Fruit fly (Drosophila melanogaster) whole organism, embryonic: ENCODE measurements around the gene CG42866.

Source experiments
- BEAF-32 ChIP-seq: fragments of 200-800 bp; sonication (Bioruptor generic); optimal IDR thresholded peaks from 3 replicates; lab custom pipeline; 2017; ENCODE audit warnings: missing biosample characterization, missing genetic modification characterization, mild to moderate bottlenecking, moderate library complexity, missing genetic modification reagents
- CG10147 ChIP-seq: fragments of 200-800 bp; sonication (Bioruptor generic); optimal IDR thresholded peaks from 2 replicates; lab custom pipeline; 2019; ENCODE audit warnings: missing biosample characterization, mild to moderate bottlenecking, missing genetic modification characterization, moderate library complexity
- CG10431 ChIP-seq: fragments of 200-800 bp; sonication (Bioruptor generic); optimal IDR thresholded peaks from 3 replicates; lab custom pipeline; 2018; ENCODE audit warnings: missing biosample characterization, mild to moderate bottlenecking, missing genetic modification characterization
- CG11695 ChIP-seq: fragments of 200-800 bp; sonication (Bioruptor generic); IDR thresholded peaks from 3 replicates; pipeline ENCODE4 v1.3.6; 2022; ENCODE audit warnings: missing biosample characterization, missing genetic modification characterization
- CG12155 ChIP-seq: fragments of 200-800 bp; sonication (Bioruptor generic); optimal IDR thresholded peaks from 3 replicates; lab custom pipeline; 2016; ENCODE audit warnings: missing biosample characterization, missing genetic modification characterization
- CG13123 ChIP-seq: fragments of 200-800 bp; sonication (Bioruptor generic); optimal IDR thresholded peaks from 2 replicates; lab custom pipeline; 2016; ENCODE audit warnings: missing biosample characterization, missing genetic modification characterization
- CG13894 ChIP-seq: fragments of 200-800 bp; sonication (Bioruptor generic); optimal IDR thresholded peaks from 3 replicates; lab custom pipeline; 2018; ENCODE audit warnings: missing biosample characterization, mild to moderate bottlenecking, missing genetic modification characterization, moderate library complexity
- CG14050 ChIP-seq: fragments of 200-800 bp; sonication (Bioruptor generic); IDR thresholded peaks from 3 replicates; pipeline ENCODE4 v1.3.6; 2022; ENCODE audit warnings: missing biosample characterization, missing genetic modification characterization
- CG15269 ChIP-seq: fragments of 200-800 bp; sonication (Bioruptor generic); optimal IDR thresholded peaks from 2 replicates; lab custom pipeline; 2018; ENCODE audit warnings: missing biosample characterization, mild to moderate bottlenecking, missing genetic modification characterization, moderate library complexity
- CG16813 ChIP-seq: fragments of 200-800 bp; sonication (Bioruptor generic); IDR thresholded peaks from 3 replicates; pipeline ENCODE4 v1.3.6; 2022; ENCODE audit warnings: missing biosample characterization, missing genetic modification characterization; ENCODE audit not compliant: partially characterized antibody
- CG16815 ChIP-seq: fragments of 200-800 bp; sonication (Bioruptor generic); optimal IDR thresholded peaks from 3 replicates; lab custom pipeline; 2017; ENCODE audit warnings: missing biosample characterization, mild to moderate bottlenecking, missing genetic modification characterization
- CG17359 ChIP-seq: fragments of 200-800 bp; sonication (Bioruptor generic); optimal IDR thresholded peaks from 3 replicates; lab custom pipeline; 2018; ENCODE audit warnings: missing biosample characterization, mild to moderate bottlenecking, missing genetic modification characterization, moderate library complexity
- CG18262 ChIP-seq: fragments of 200-800 bp; optimal IDR thresholded peaks from 3 replicates; lab custom pipeline; 2019; ENCODE audit warnings: missing biosample characterization, mild to moderate bottlenecking, missing genetic modification characterization, moderate library complexity
- CG2678 ChIP-seq: fragments of 200-800 bp; sonication (Bioruptor generic); optimal IDR thresholded peaks from 3 replicates; lab custom pipeline; 2019; ENCODE audit warnings: missing biosample characterization, mild to moderate bottlenecking, missing genetic modification characterization, moderate library complexity
- CG32772 ChIP-seq: fragments of 200-800 bp; sonication (Bioruptor generic); IDR thresholded peaks from 2 replicates; pipeline ENCODE4 v1.3.6; 2022; ENCODE audit warnings: missing biosample characterization, missing genetic modification characterization
- CG33557 ChIP-seq: fragments of 200-800 bp; sonication (Bioruptor generic); optimal IDR thresholded peaks from 2 replicates; lab custom pipeline; 2019; ENCODE audit warnings: missing biosample characterization, mild to moderate bottlenecking, missing genetic modification characterization, moderate library complexity
- CG4424 ChIP-seq: fragments of 200-800 bp; sonication (Bioruptor generic); optimal IDR thresholded peaks from 3 replicates; lab custom pipeline; 2016; ENCODE audit warnings: missing biosample characterization, missing genetic modification characterization
- CG6791 ChIP-seq: fragments of 200-800 bp; sonication (Bioruptor generic); IDR thresholded peaks from 3 replicates; pipeline ENCODE4 v1.3.6; 2022; ENCODE audit warnings: missing biosample characterization, missing genetic modification characterization; ENCODE audit not compliant: partially characterized antibody
- CG8478 ChIP-seq: fragments of >200 bp; optimal IDR thresholded peaks from 2 replicates; lab custom pipeline; 2018
- CTCF ChIP-seq: fragments of 200-800 bp; sonication (Bioruptor generic); optimal IDR thresholded peaks from 2 replicates; lab custom pipeline; 2017; ENCODE audit warnings: missing biosample characterization, mild to moderate bottlenecking, missing genetic modification characterization, moderate library complexity
- Camta ChIP-seq: fragments of 200-800 bp; sonication (Bioruptor generic); optimal IDR thresholded peaks from 2 replicates; lab custom pipeline; 2016; ENCODE audit warnings: missing biosample characterization, missing genetic modification characterization
- D19A ChIP-seq: fragments of 200-800 bp; optimal IDR thresholded peaks from 3 replicates; lab custom pipeline; 2019; ENCODE audit warnings: missing biosample characterization, mild to moderate bottlenecking, missing genetic modification characterization, moderate library complexity
- Eip74EF ChIP-seq, 2 experiments: fragments of 200-800 bp in 1 of 2; fragments of >200 bp in 1 of 2; sonication (Bioruptor generic) in 1 of 2; optimal IDR thresholded peaks; 2 replicates each; lab custom pipeline; 2017 to 2019; ENCODE audit warnings: missing biosample characterization in 2 of 2, missing genetic modification characterization in 2 of 2, mild to moderate bottlenecking in 1 of 2, moderate library complexity in 1 of 2
- Ets65A ChIP-seq: fragments of 200-800 bp; sonication (Bioruptor generic); peaks from one replicate; lab custom pipeline; 2016; ENCODE audit warnings: missing biosample characterization, missing genetic modification characterization
- Hand ChIP-seq: fragments of 200-800 bp; sonication (Bioruptor generic); optimal IDR thresholded peaks from 2 replicates; lab custom pipeline; 2017; ENCODE audit warnings: mild to moderate bottlenecking, missing biosample characterization, missing genetic modification reagents, missing genetic modification characterization
- Hmr ChIP-seq: fragments of 200-800 bp; sonication (Bioruptor generic); optimal IDR thresholded peaks from 3 replicates; lab custom pipeline; 2017; ENCODE audit warnings: mild to moderate bottlenecking, missing biosample characterization, missing genetic modification reagents, missing genetic modification characterization
- Med ChIP-seq: fragments of 200-800 bp; sonication (Bioruptor generic); peaks from one replicate; lab custom pipeline; 2016; ENCODE audit warnings: missing biosample characterization, missing genetic modification characterization, mild to moderate bottlenecking, inconsistent platforms, moderate library complexity
- Meics ChIP-seq: fragments of 200-800 bp; sonication (Bioruptor generic); optimal IDR thresholded peaks from 2 replicates; lab custom pipeline; 2017; ENCODE audit warnings: missing biosample characterization, mild to moderate bottlenecking, missing genetic modification characterization
- Mrtf ChIP-seq: fragments of 200-800 bp; sonication (Bioruptor generic); IDR thresholded peaks from 3 replicates; pipeline ENCODE4 v1.3.6; 2022; ENCODE audit warnings: missing biosample characterization, missing genetic modification characterization
- Spps ChIP-seq: fragments of 200-800 bp; sonication (Bioruptor generic); optimal IDR thresholded peaks from 2 replicates; lab custom pipeline; 2018; ENCODE audit warnings: missing biosample characterization, mild to moderate bottlenecking, missing genetic modification characterization
- TFAM ChIP-seq: fragments of 200-800 bp; sonication (Bioruptor generic); optimal IDR thresholded peaks from 2 replicates; lab custom pipeline; 2017; ENCODE audit warnings: missing biosample characterization, missing genetic modification characterization, inconsistent platforms
- ac ChIP-seq: fragments of 200-800 bp; sonication (Bioruptor generic); optimal IDR thresholded peaks from 3 replicates; lab custom pipeline; 2017; ENCODE audit warnings: missing biosample characterization, mild to moderate bottlenecking, missing genetic modification characterization
- ci ChIP-seq: fragments of 200-800 bp; sonication (Bioruptor generic); IDR thresholded peaks from 3 replicates; pipeline ENCODE4 v1.3.6; 2022; ENCODE audit warnings: missing biosample characterization, missing genetic modification characterization
- crc ChIP-seq: fragments of 200-800 bp; sonication (Bioruptor generic); optimal IDR thresholded peaks from 2 replicates; lab custom pipeline; 2016; ENCODE audit warnings: missing biosample characterization, missing genetic modification characterization
- gcm ChIP-seq: fragments of 200-800 bp; sonication (Bioruptor generic); optimal IDR thresholded peaks from 2 replicates; lab custom pipeline; 2019; ENCODE audit warnings: missing biosample characterization, mild to moderate bottlenecking, missing genetic modification characterization, moderate library complexity
- gem ChIP-seq: fragments of 200-800 bp; sonication (Bioruptor generic); optimal IDR thresholded peaks from 2 replicates; lab custom pipeline; 2019; ENCODE audit warnings: missing biosample characterization, mild to moderate bottlenecking, missing genetic modification characterization, moderate library complexity
- gsb ChIP-seq: fragments of 200-800 bp; sonication (Bioruptor generic); IDR thresholded peaks from 2 replicates; pipeline ENCODE4 v1.3.6; 2022; ENCODE audit warnings: missing biosample characterization, missing genetic modification characterization
- gsb-n ChIP-seq: fragments of 200-800 bp; sonication (Bioruptor generic); optimal IDR thresholded peaks from 3 replicates; lab custom pipeline; 2018; ENCODE audit warnings: missing biosample characterization, mild to moderate bottlenecking, missing genetic modification characterization
- kah ChIP-seq: fragments of 200-800 bp; sonication (Bioruptor generic); optimal IDR thresholded peaks from 2 replicates; lab custom pipeline; 2018; ENCODE audit warnings: missing biosample characterization, mild to moderate bottlenecking, missing genetic modification characterization
- lab ChIP-seq: fragments of 200-800 bp; sonication (Bioruptor generic); optimal IDR thresholded peaks from 3 replicates; lab custom pipeline; 2017; ENCODE audit warnings: missing biosample characterization, missing genetic modification characterization, mild to moderate bottlenecking, moderate library complexity, missing genetic modification reagents
- mirr ChIP-seq: fragments of 200-800 bp; sonication (Bioruptor generic); optimal IDR thresholded peaks from 3 replicates; lab custom pipeline; 2018; ENCODE audit warnings: missing biosample characterization, mild to moderate bottlenecking, missing genetic modification characterization
- nom ChIP-seq: fragments of 200-800 bp; sonication (Bioruptor generic); optimal IDR thresholded peaks from 2 replicates; lab custom pipeline; 2017; ENCODE audit warnings: missing biosample characterization, missing genetic modification characterization, mild to moderate bottlenecking, moderate library complexity, missing genetic modification reagents
- sens ChIP-seq: fragments of 200-800 bp; sonication (Bioruptor generic); peaks from one replicate; lab custom pipeline; 2016; ENCODE audit warnings: missing biosample characterization, missing genetic modification characterization
- sima ChIP-seq: fragments of 200-800 bp; sonication (Bioruptor generic); optimal IDR thresholded peaks from 2 replicates; lab custom pipeline; 2016; ENCODE audit warnings: missing biosample characterization, missing genetic modification characterization
- slbo ChIP-seq: fragments of 200-800 bp; sonication (Bioruptor generic); IDR thresholded peaks from 2 replicates; pipeline ENCODE4 v1.3.6; 2022; ENCODE audit warnings: missing biosample characterization, missing genetic modification characterization
- slou ChIP-seq: fragments of 200-800 bp; sonication (Bioruptor generic); optimal IDR thresholded peaks from 3 replicates; lab custom pipeline; 2016; ENCODE audit warnings: missing biosample characterization, missing genetic modification characterization
- vfl ChIP-seq: fragments of 200-800 bp; sonication (Bioruptor generic); optimal IDR thresholded peaks from 2 replicates; lab custom pipeline; 2016; ENCODE audit warnings: missing biosample characterization, missing genetic modification characterization

The CG42866 gene

DNA sequence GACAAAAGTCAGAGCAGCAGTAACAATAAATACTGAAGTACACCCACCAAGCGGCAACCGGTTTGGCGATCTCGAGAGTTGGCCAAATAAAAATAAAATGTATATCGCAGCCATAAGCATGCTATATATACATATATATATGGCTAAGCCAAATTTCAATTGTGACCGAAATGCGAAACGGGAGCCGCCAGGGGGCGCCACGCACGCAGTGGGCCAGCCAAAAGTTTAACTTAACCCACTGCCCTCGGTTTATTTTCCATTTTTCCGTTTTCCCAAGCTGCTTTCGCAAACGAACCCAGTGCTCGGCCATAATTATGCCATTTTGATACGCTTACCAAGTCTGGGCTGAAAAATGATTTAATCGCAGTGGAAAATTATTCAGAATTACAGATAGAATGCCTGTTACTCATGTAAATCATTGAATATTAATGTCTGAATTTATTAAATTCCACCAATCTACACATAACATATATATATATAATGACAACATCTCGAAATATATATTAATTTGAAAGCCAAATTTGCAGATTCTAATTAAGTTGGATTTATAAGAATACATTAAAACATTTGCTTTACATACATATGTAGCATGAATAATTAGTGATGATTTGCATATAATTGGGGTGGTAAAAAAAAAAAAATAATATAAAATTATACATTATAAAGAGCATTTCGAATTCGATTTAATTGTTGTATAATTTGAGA, 28.3 kb upstream of the CG42866 start:
- TF ChIP-seq CTCF (GFP tag; lab: Kevin White, UChicago) (peak; percentile 84), vfl (GFP tag; lab: Kevin White, UChicago) (no peak), CG8478 (lab: Kevin White, UChicago) (no peak), sens (GFP tag; lab: Kevin White, UChicago) (peak; percentile 1), D19A (peak; percentile 13), CG6791 (0 out of 3 replicates have a peak, but pooled peaks have one; percentile 26)

DNA sequence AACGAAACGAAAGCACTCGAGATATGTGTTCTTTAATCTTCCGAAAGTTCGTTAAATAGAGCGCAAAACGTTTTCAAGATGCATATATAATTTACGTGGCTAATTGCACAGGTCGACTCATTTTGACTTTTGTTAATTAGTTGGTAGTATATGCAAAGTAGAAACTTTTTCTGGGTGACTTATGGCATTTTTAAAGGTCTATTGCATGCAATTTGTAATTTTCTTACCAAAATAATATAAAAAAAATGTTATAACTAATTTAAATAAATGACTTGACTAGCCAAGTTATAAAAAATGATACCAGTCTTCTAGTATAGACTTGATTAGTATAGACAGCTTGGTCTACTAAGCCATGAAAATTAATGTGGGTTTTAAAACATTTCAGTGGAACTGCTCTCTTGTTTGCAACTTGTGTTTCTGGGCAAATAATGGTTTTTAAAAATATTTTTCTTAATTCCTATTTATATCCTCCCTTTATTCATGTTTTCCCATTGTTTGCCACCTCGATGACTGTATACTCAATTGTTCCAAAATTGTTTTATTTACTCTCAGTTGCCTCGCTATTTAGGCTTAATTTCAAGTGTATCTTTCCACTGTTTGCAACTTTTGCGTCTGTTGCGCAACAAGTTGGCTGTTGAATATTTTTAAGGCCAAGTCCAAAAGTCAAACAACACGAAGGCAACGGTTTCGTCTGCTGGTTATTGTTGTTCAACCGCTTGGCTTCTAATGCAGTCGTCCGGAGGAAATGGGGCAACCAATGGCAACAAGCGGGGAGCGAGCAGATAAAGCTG, 26.6 kb upstream of the CG42866 start:
- TF ChIP-seq gsb (GFP tag; lab: Robert Waterston, UW) (no peak), Spps (tag; lab: Kevin White, UChicago) (no peak), Hand (GFP tag; lab: Kevin White, UChicago) (no peak), slou (GFP tag; lab: Kevin White, UChicago) (no peak), Med (GFP tag; lab: Kevin White, UChicago) (peak; percentile 63), Ets65A (GFP tag; lab: Kevin White, UChicago) (peak; percentile 65), Camta (GFP tag; lab: Kevin White, UChicago) (no peak), CG13123 (no peak), BEAF-32 (GFP tag; lab: Kevin White, UChicago) (no peak), sens (GFP tag; lab: Kevin White, UChicago) (peak; percentile 57), sima (GFP tag; lab: Kevin White, UChicago) (no peak), Eip74EF (GFP tag; optimal IDR thresholded peaks at IDR 0.05; lab: Kevin White, UChicago) (no peak), CG16813 (no peak), CG16815 (GFP tag; lab: Kevin White, UChicago) (no peak), Meics (no peak), CG10431 (GFP tag; lab: Kevin White, UChicago) (no peak), gem (no peak), slbo (no peak), CG32772 (GFP tag; lab: Robert Waterston, UW) (no peak), Hmr (GFP tag; lab: Kevin White, UChicago) (peak; percentile 17), CG11695 (GFP tag; lab: Robert Waterston, UW) (no peak), CG33557 (GFP tag; lab: Kevin White, UChicago) (no peak), Mrtf (GFP tag; lab: Robert Waterston, UW) (no peak), nom (GFP tag; lab: Kevin White, UChicago) (no peak), crc (GFP tag; lab: Kevin White, UChicago) (no peak), CG15269 (tag; lab: Kevin White, UChicago) (peak; percentile 2), lab (GFP tag; lab: Kevin White, UChicago) (peak; percentile 30), gcm (GFP tag; lab: Kevin White, UChicago) (no peak), CG14050 (GFP tag; lab: Robert Waterston, UW) (no peak), kah (GFP tag; lab: Kevin White, UChicago) (no peak), CG2678 (tag; lab: Kevin White, UChicago) (peak; percentile 15), CG17359 (tag; lab: Kevin White, UChicago) (no peak), CG13894 (tag; lab: Kevin White, UChicago) (no peak), ci (GFP tag; lab: Robert Waterston, UW) (0 out of 3 replicates have a peak, but pooled peaks have one; percentile 30), CG4424 (GFP tag; lab: Kevin White, UChicago) (no peak), ac (GFP tag; lab: Kevin White, UChicago) (no peak), CG12155 (no peak), CG10147 (GFP tag; lab: Kevin White, UChicago) (no peak), mirr (GFP tag; lab: Kevin White, UChicago) (no peak), CG18262 (tag; lab: Kevin White, UChicago) (no peak), TFAM (GFP tag; lab: Kevin White, UChicago) (no peak), gsb-n (tag; lab: Kevin White, UChicago) (no peak)
